Worm (Caenorhabditis elegans): Measurements from ENCODE around the gene C25E10.17.

- no peak for TF ChIP-seq ztf-11 (tag; optimal IDR thresholded peaks at IDR 0.05)
- no peak for TF ChIP-seq sem-4 (tag; optimal IDR thresholded peaks at IDR 0.05)
- TF ChIP-seq ZK546.5 (tag; optimal IDR thresholded peaks at IDR 0.05): no peak
- TF ChIP-seq ama-1 (optimal IDR thresholded peaks at IDR 0.05): no peak
- TF ChIP-seq nhr-23 (tag; optimal IDR thresholded peaks at IDR 0.05): no peak
- TF ChIP-seq elt-1 (tag; optimal IDR thresholded peaks at IDR 0.05): no peak
- no peak for TF ChIP-seq nhr-77 (tag; optimal IDR thresholded peaks at IDR 0.05)
- no peak for TF ChIP-seq ztf-4 (tag; optimal IDR thresholded peaks at IDR 0.05)
- TF ChIP-seq ceh-16 (tag; optimal IDR thresholded peaks at IDR 0.05): no peak
- TF ChIP-seq mdl-1 (tag; optimal IDR thresholded peaks at IDR 0.05): no peak
These were observed 2.5 kb downstream of the C25E10.17 start, which contains the start of gene nhr-30 for ce11 chrV:9044871-9045270.

Measured in whole organism, L2 larva.